Worm (Caenorhabditis elegans) whole organism, L4 larva: ENCODE data around the gene B0244.7.
A peak's percentile ranks its signal among the peaks of the same experiment; 100 is the strongest.

ENCODE experiments used
- D1046.2 ChIP-seq: fragments of 200-800 bp; sonication (Bioruptor generic); IDR thresholded peaks from 2 replicates; pipeline ENCODE4 v1.3.6; 2022; ENCODE audit warnings: missing genetic modification characterization, missing compliant biosample characterization
- T20F7.1 ChIP-seq: fragments of 200-800 bp; sonication (Bioruptor generic); optimal IDR thresholded peaks from 2 replicates; lab custom pipeline; 2018; ENCODE audit warnings: mild to moderate bottlenecking, missing genetic modification characterization, missing compliant biosample characterization
- Y48G9A.11 ChIP-seq: fragments of 200-800 bp; sonication (Bioruptor generic); IDR thresholded peaks from 2 replicates; pipeline ENCODE4 v1.3.6; 2022; ENCODE audit warnings: missing genetic modification reagents, missing genetic modification characterization, missing compliant biosample characterization
- Y75B8A.6 ChIP-seq: fragments of 200-800 bp; sonication (Bioruptor generic); IDR thresholded peaks from 2 replicates; pipeline ENCODE4 v1.3.6; 2022; ENCODE audit warnings: missing genetic modification reagents, missing genetic modification characterization, missing compliant biosample characterization
- aha-1 ChIP-seq: fragments of 150-350 bp; peaks from one replicate; lab custom pipeline; 2014; ENCODE audit warnings: missing biosample characterization, missing genetic modification characterization
- aly-2 ChIP-seq: sonication (generic microtip); optimal IDR thresholded peaks from 2 replicates; lab custom pipeline; 2018; ENCODE audit warnings: missing biosample characterization, missing genetic modification characterization
- ama-1 ChIP-seq: fragments of 150-350 bp; optimal IDR thresholded peaks from 2 replicates; lab custom pipeline; 2014; ENCODE audit warnings: inconsistent platforms, mixed read lengths
- arid-1 ChIP-seq: fragments of 200-800 bp; sonication (Bioruptor generic); conservative IDR thresholded peaks from 2 replicates; pipeline ENCODE4 v1.3.6; 2022; ENCODE audit warnings: missing genetic modification reagents, missing genetic modification characterization, missing compliant biosample characterization
- ceh-20 ChIP-seq: fragments of 200-800 bp; sonication (Bioruptor generic); IDR thresholded peaks from 2 replicates; pipeline ENCODE4 v1.3.6; 2022; ENCODE audit warnings: missing genetic modification reagents, missing genetic modification characterization, missing compliant biosample characterization
- ceh-28 ChIP-seq: fragments of 150-350 bp; optimal IDR thresholded peaks from 2 replicates; lab custom pipeline; 2014; ENCODE audit warnings: missing biosample characterization, missing genetic modification reagents, missing genetic modification characterization
- ceh-32 ChIP-seq: sonication (generic microtip); optimal IDR thresholded peaks from 2 replicates; lab custom pipeline; 2016; ENCODE audit warnings: mild to moderate bottlenecking, missing genetic modification characterization, missing compliant biosample characterization; ENCODE audit not compliant: poor library complexity
- ceh-44 ChIP-seq: fragments of 200-800 bp; sonication (Bioruptor generic); IDR thresholded peaks from 2 replicates; pipeline ENCODE4 v1.3.6; 2022; ENCODE audit warnings: missing genetic modification reagents, missing genetic modification characterization, missing compliant biosample characterization
- ces-1 ChIP-seq: fragments of 150-350 bp; sonication (generic microtip); optimal IDR thresholded peaks from 4 replicates; lab custom pipeline; 2014; ENCODE audit warnings: missing biosample characterization, missing genetic modification reagents, missing genetic modification characterization
- ctbp-1 ChIP-seq: fragments of 200-800 bp; sonication (Bioruptor generic); IDR thresholded peaks from 2 replicates; pipeline ENCODE4 v1.3.6; 2022; ENCODE audit warnings: missing genetic modification reagents, missing genetic modification characterization, missing compliant biosample characterization
- daf-8 ChIP-seq: fragments of 200-800 bp; sonication (Bioruptor generic); IDR thresholded peaks from 2 replicates; pipeline ENCODE4 v1.3.6; 2022; ENCODE audit warnings: missing genetic modification characterization, missing compliant biosample characterization
- dmd-6 ChIP-seq: fragments of 200-800 bp; sonication (Bioruptor generic); IDR thresholded peaks from 2 replicates; pipeline ENCODE4 v1.3.6; 2022; ENCODE audit warnings: missing genetic modification reagents, missing genetic modification characterization, missing compliant biosample characterization
- egl-27 ChIP-seq: sonication (generic microtip); optimal IDR thresholded peaks from 3 replicates; lab custom pipeline; 2017; ENCODE audit warnings: missing biosample characterization, missing genetic modification reagents, missing genetic modification characterization
- fkh-10 ChIP-seq: fragments of 150-350 bp; optimal IDR thresholded peaks from 2 replicates; lab custom pipeline; 2014; ENCODE audit warnings: missing biosample characterization, missing genetic modification reagents, missing genetic modification characterization
- gei-8 ChIP-seq: fragments of 200-800 bp; sonication (Bioruptor generic); optimal IDR thresholded peaks from 2 replicates; lab custom pipeline; 2018; ENCODE audit warnings: mild to moderate bottlenecking, missing genetic modification characterization, missing compliant biosample characterization
- hif-1 ChIP-seq, 2 experiments: sonication (generic microtip); optimal IDR thresholded peaks; 2 replicates each; lab custom pipeline; 2016 to 2017; ENCODE audit warnings: missing compliant biosample characterization in 2 of 2, missing genetic modification characterization in 2 of 2, missing genetic modification reagents in 2 of 2, missing genotype in 2 of 2, mild to moderate bottlenecking in 1 of 2
- hlh-11 ChIP-seq: fragments of 200-800 bp; sonication (Bioruptor generic); optimal IDR thresholded peaks from 2 replicates; lab custom pipeline; 2018; ENCODE audit warnings: mild to moderate bottlenecking, missing genetic modification characterization, missing compliant biosample characterization
- hlh-30 ChIP-seq: sonication (generic microtip); optimal IDR thresholded peaks from 2 replicates; lab custom pipeline; 2017; ENCODE audit warnings: antibody characterized with exemption, mild to moderate bottlenecking, missing genetic modification characterization, missing compliant biosample characterization; ENCODE audit not compliant: insufficient read depth
- hmg-1.1 ChIP-seq: fragments of 200-800 bp; sonication (Bioruptor generic); IDR thresholded peaks from 2 replicates; pipeline ENCODE4 v1.3.6; 2022; ENCODE audit warnings: missing genetic modification reagents, missing genetic modification characterization, missing compliant biosample characterization
- lim-7 ChIP-seq: fragments of 200-800 bp; sonication (Bioruptor generic); IDR thresholded peaks from 2 replicates; pipeline ENCODE4 v1.3.6; 2022; ENCODE audit warnings: missing genetic modification characterization, missing compliant biosample characterization
- lin-15B ChIP-seq: fragments of 150-350 bp; sonication (generic microtip); optimal IDR thresholded peaks from 3 replicates; lab custom pipeline; 2014; ENCODE audit warnings: missing biosample characterization, missing genetic modification characterization
- lin-38 ChIP-seq: fragments of 200-800 bp; sonication (Bioruptor generic); IDR thresholded peaks from 2 replicates; pipeline ENCODE4 v1.3.6; 2022; ENCODE audit warnings: missing genetic modification reagents, missing genetic modification characterization, missing compliant biosample characterization
- lir-3 ChIP-seq: sonication (generic microtip); optimal IDR thresholded peaks from 2 replicates; lab custom pipeline; 2016; ENCODE audit warnings: mild to moderate bottlenecking, missing genetic modification characterization, missing compliant biosample characterization
- lsy-2 ChIP-seq, 2 experiments: fragments of 150-350 bp in 1 of 2; sonication (generic microtip) in 1 of 2; optimal IDR thresholded peaks; 2 replicates each; lab custom pipeline; 2014 to 2017; ENCODE audit warnings: missing biosample characterization in 2 of 2, missing genetic modification characterization in 2 of 2
- madf-9 ChIP-seq: fragments of 200-800 bp; sonication (Bioruptor generic); conservative IDR thresholded peaks from 2 replicates; pipeline ENCODE4 v1.3.6; 2022; ENCODE audit warnings: missing genetic modification reagents, missing genetic modification characterization, missing compliant biosample characterization
- mdl-1 ChIP-seq, 2 experiments: fragments of 150-350 bp in 1 of 2; sonication (generic microtip) in 1 of 2; optimal IDR thresholded peaks; 2 replicates each; lab custom pipeline; 2014 to 2017; ENCODE audit warnings: missing biosample characterization in 2 of 2, missing genetic modification characterization in 2 of 2
- mep-1 ChIP-seq: fragments of 150-350 bp; sonication (generic microtip); optimal IDR thresholded peaks from 3 replicates; lab custom pipeline; 2014; ENCODE audit warnings: missing biosample characterization, missing genetic modification characterization
- mes-2 ChIP-seq: sonication (generic microtip); optimal IDR thresholded peaks from 2 replicates; lab custom pipeline; 2016; ENCODE audit warnings: missing genotype, mild to moderate bottlenecking, missing genetic modification characterization, missing compliant biosample characterization; ENCODE audit not compliant: poor library complexity, severe bottlenecking
- mxl-3 ChIP-seq: fragments of 200-800 bp; sonication (Bioruptor generic); optimal IDR thresholded peaks from 2 replicates; lab custom pipeline; 2018; ENCODE audit warnings: mild to moderate bottlenecking, missing genetic modification characterization, missing compliant biosample characterization
- nhr-25 ChIP-seq: sonication (generic microtip); optimal IDR thresholded peaks from 2 replicates; lab custom pipeline; 2017; ENCODE audit warnings: missing genetic modification characterization, mild to moderate bottlenecking, missing compliant biosample characterization, antibody characterized with exemption, moderate library complexity, borderline replicate concordance; ENCODE audit not compliant: insufficient read depth
- nhr-28 ChIP-seq: fragments of 150-350 bp; optimal IDR thresholded peaks from 2 replicates; lab custom pipeline; 2014; ENCODE audit warnings: missing biosample characterization, missing genetic modification characterization
- nhr-41 ChIP-seq: fragments of 200-800 bp; sonication (Bioruptor generic); IDR thresholded peaks from 2 replicates; pipeline ENCODE4 v1.3.6; 2022; ENCODE audit warnings: missing genetic modification reagents, missing genetic modification characterization, missing compliant biosample characterization
- nhr-48 ChIP-seq: sonication (generic microtip); optimal IDR thresholded peaks from 2 replicates; lab custom pipeline; 2016; ENCODE audit warnings: mild to moderate bottlenecking, missing genetic modification characterization, missing compliant biosample characterization
- pqm-1 ChIP-seq: sonication (generic microtip); optimal IDR thresholded peaks from 2 replicates; lab custom pipeline; 2017; ENCODE audit warnings: missing biosample characterization, missing genetic modification characterization
- saeg-2 ChIP-seq: fragments of 200-800 bp; sonication (Bioruptor generic); IDR thresholded peaks from 2 replicates; pipeline ENCODE4 v1.3.6; 2022; ENCODE audit warnings: missing genetic modification reagents, missing genetic modification characterization, missing compliant biosample characterization
- skn-1 ChIP-seq: fragments of 150-350 bp; optimal IDR thresholded peaks from 2 replicates; lab custom pipeline; 2014; ENCODE audit warnings: missing biosample characterization, missing genetic modification characterization
- snpc-4 ChIP-seq: fragments of 150-350 bp; optimal IDR thresholded peaks from 2 replicates; lab custom pipeline; 2014; ENCODE audit warnings: missing biosample characterization, missing genetic modification characterization
- spr-1 ChIP-seq: sonication (generic microtip); optimal IDR thresholded peaks from 2 replicates; lab custom pipeline; 2016; ENCODE audit warnings: mild to moderate bottlenecking, missing genetic modification characterization, missing compliant biosample characterization
- unc-62 ChIP-seq, 3 experiments: fragments of 150-350 bp in 1 of 3; sonication (generic microtip); optimal IDR thresholded peaks in 2 of 3; peaks in 1 of 3; 1 replicate in 1 of 3; 2 replicates in 2 of 3; lab custom pipeline; 2014 to 2017; ENCODE audit warnings: missing biosample characterization in 3 of 3, missing genetic modification characterization in 3 of 3, missing genetic modification reagents in 3 of 3, missing genotype in 1 of 3
- vab-7 ChIP-seq: fragments of 200-800 bp; sonication (Bioruptor generic); IDR thresholded peaks from 2 replicates; pipeline ENCODE4 v1.3.6; 2022; ENCODE audit warnings: missing genetic modification reagents, missing genetic modification characterization, missing compliant biosample characterization
- zfp-2 ChIP-seq: sonication (generic microtip); optimal IDR thresholded peaks from 2 replicates; lab custom pipeline; 2016; ENCODE audit warnings: mild to moderate bottlenecking, missing genetic modification characterization, missing compliant biosample characterization
- ztf-7 ChIP-seq: fragments of 150-350 bp; optimal IDR thresholded peaks from 2 replicates; lab custom pipeline; 2014; ENCODE audit warnings: missing biosample characterization, missing genetic modification characterization

Gene B0244.7

ce11 chrIII:5709224-5709623, 22.1 kb upstream of the B0244.7 start, which contains the start of gene hpo-28:
Gene hpo-28, minus strand, starts transcription at chrIII:5709324.
- no peak for TF ChIP-seq egl-27 (tag; lab: Kevin White, UChicago)
- no peak for TF ChIP-seq hif-1 (tag; optimal IDR thresholded peaks at IDR 0.05; lab: Kevin White, UChicago)
- TF ChIP-seq hmg-1.1 (GFP tag; lab: Robert Waterston, UW): no peak
- TF ChIP-seq ceh-28 (tag; lab: Kevin White, UChicago): no peak
- no peak for TF ChIP-seq snpc-4 (tag; lab: Kevin White, UChicago)
- TF ChIP-seq vab-7 (GFP tag; lab: Robert Waterston, UW): no peak
- no peak for TF ChIP-seq ceh-32
- no peak for TF ChIP-seq aha-1
- no peak for TF ChIP-seq lin-15B (tag; lab: Kevin White, UChicago)
- no peak for TF ChIP-seq skn-1 (tag; lab: Kevin White, UChicago)
- TF ChIP-seq aly-2 (tag; lab: Kevin White, UChicago): no peak
- no peak for TF ChIP-seq ces-1
- TF ChIP-seq zfp-2 (tag; lab: Kevin White, UChicago): no peak
- TF ChIP-seq daf-8 (GFP tag; lab: Robert Waterston, UW): no peak
- TF ChIP-seq gei-8 (GFP tag; lab: Kevin White, UChicago): no peak

- TF ChIP-seq ama-1 (no peak), arid-1 (GFP tag; lab: Robert Waterston, UW) (no peak), lin-38 (GFP tag; lab: Robert Waterston, UW) (0 out of 2 replicates have a peak, but pooled peaks have one; percentile 22), fkh-10 (GFP tag; lab: Kevin White, UChicago) (no peak)
- TF ChIP-seq, all 104 proteins: peak for 1
Measured at ce11 chrIII:5710045-5710444, 21.3 kb upstream of the B0244.7 start, which contains the start of gene B0336.12. Gene B0336.12, minus strand, starts transcription at chrIII:5710145.

DNA sequence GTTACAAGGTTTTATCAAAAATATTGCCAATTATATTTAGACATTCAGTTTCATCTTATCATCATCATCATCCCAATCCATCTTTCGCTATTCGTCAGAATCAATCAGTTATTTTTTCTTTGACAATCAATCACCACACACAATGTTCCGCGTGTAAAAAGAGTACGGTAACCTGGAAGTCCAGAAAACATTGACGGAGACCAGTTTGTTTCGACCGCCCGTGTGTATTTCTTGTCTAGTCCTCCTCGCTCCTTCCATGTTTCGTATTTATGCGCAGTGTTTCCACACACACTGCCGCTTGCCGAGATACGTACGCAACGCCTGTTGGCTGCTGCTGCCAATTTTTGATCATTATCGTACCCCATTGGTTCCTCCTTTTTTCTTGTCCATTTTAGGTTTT, 20.6 kb upstream of the B0244.7 start:
- no peak for TF ChIP-seq D1046.2 (GFP tag; lab: Robert Waterston, UW)
- no peak for TF ChIP-seq ztf-7 (tag; lab: Kevin White, UChicago)
- peak; percentile 30; the same call in 1 of the 2 replicates for TF ChIP-seq dmd-6 (GFP tag; lab: Robert Waterston, UW)
- TF ChIP-seq lim-7 (GFP tag; lab: Robert Waterston, UW): no peak
- TF ChIP-seq aha-1: peak; percentile 83
- peak in 1 of 2 experiments; percentile 76 for TF ChIP-seq unc-62 (GFP tag; optimal IDR thresholded peaks at IDR 0.05 in 1 of 2; lab: Kevin White, UChicago)
- no peak for TF ChIP-seq unc-62 (tag; optimal IDR thresholded peaks at IDR 0.05; lab: Kevin White, UChicago)
- TF ChIP-seq spr-1 (tag; lab: Kevin White, UChicago): peak; percentile 45
- no peak for TF ChIP-seq saeg-2 (GFP tag; lab: Robert Waterston, UW)
- TF ChIP-seq ama-1: peak; percentile 51
- TF ChIP-seq nhr-48 (tag; lab: Kevin White, UChicago): peak; percentile 64
- peak; percentile 95 for TF ChIP-seq mxl-3 (GFP tag; lab: Kevin White, UChicago)
- no peak for TF ChIP-seq ceh-44
- TF ChIP-seq hlh-11 (tag; lab: Kevin White, UChicago): peak; percentile 86
- peak; percentile 41 for TF ChIP-seq mes-2 (tag; lab: Kevin White, UChicago)
- peak in 1 of 2 experiments; percentile 80 for TF ChIP-seq mdl-1 (tag; optimal IDR thresholded peaks at IDR 0.05; lab: Kevin White, UChicago)
- no peak for TF ChIP-seq T20F7.1
- TF ChIP-seq nhr-41 (GFP tag; lab: Robert Waterston, UW): 0 out of 2 replicates have a peak, but pooled peaks have one; percentile 26
- TF ChIP-seq nhr-25: no peak
- no peak for TF ChIP-seq Y75B8A.6 (GFP tag; lab: Robert Waterston, UW)
- TF ChIP-seq lin-38 (GFP tag; lab: Robert Waterston, UW): no peak
- peak; percentile 59 to 81 for TF ChIP-seq lsy-2 (tag; optimal IDR thresholded peaks at IDR 0.05; lab: Kevin White, UChicago)
- 0 out of 2 replicates have a peak, but pooled peaks have one; percentile 42 for TF ChIP-seq madf-9
- 0 out of 2 replicates have a peak, but pooled peaks have one; percentile 37 for TF ChIP-seq hmg-1.1 (GFP tag; lab: Robert Waterston, UW)
- TF ChIP-seq hlh-30 (tag; lab: Kevin White, UChicago): peak; percentile 44
- 0 out of 2 replicates have a peak, but pooled peaks have one; percentile 37 for TF ChIP-seq ceh-20 (GFP tag; lab: Robert Waterston, UW)
- peak; percentile 86 for TF ChIP-seq nhr-28 (tag; lab: Kevin White, UChicago)
- TF ChIP-seq ctbp-1 (GFP tag; lab: Robert Waterston, UW): no peak
- TF ChIP-seq Y48G9A.11 (GFP tag; lab: Robert Waterston, UW): no peak
- peak; percentile 4 for TF ChIP-seq pqm-1 (tag; lab: Kevin White, UChicago)
- no peak for TF ChIP-seq lir-3 (tag; lab: Kevin White, UChicago)
- TF ChIP-seq mep-1: peak; percentile 53
